Fruit fly (Drosophila melanogaster): ENCODE data around the gene CG34130.

CG34130 gene

dm6 chr3R:26228026-26228635 lies 38.4 kb upstream of the CG34130 start (continued):
- TF ChIP-seq zf30C (GFP tag; optimal IDR thresholded peaks at IDR 0.05) (no peak), Six4 (GFP tag; optimal IDR thresholded peaks at IDR 0.05) (peak; percentile 64), CG18599 (GFP tag; optimal IDR thresholded peaks at IDR 0.05) (peak; percentile 90), Hmr (GFP tag; optimal IDR thresholded peaks at IDR 0.05) (peak; percentile 92), crol (GFP tag; IDR thresholded peaks at IDR 0.05) (0 out of 2 replicates have a peak, but pooled peaks have one; percentile 34), Fer1 (GFP tag; optimal IDR thresholded peaks at IDR 0.05) (peak; percentile 86), CG8944 (GFP tag; optimal IDR thresholded peaks at IDR 0.05) (peak; percentile 86), CG9215 (GFP tag; IDR thresholded peaks at IDR 0.05) (peak; percentile 50; the same call in 1 of the 2 replicates), Ravus (GFP tag; IDR thresholded peaks at IDR 0.05) (no peak; the same call in 1 of the 2 replicates), btn (GFP tag; optimal IDR thresholded peaks at IDR 0.05) (peak; percentile 67), HHEX (GFP tag; optimal IDR thresholded peaks at IDR 0.05) (peak; percentile 88), CG6654 (GFP tag; optimal IDR thresholded peaks at IDR 0.05) (peak; percentile 35), oc (tag; optimal IDR thresholded peaks at IDR 0.05) (peak; percentile 85), p53 (GFP tag; optimal IDR thresholded peaks at IDR 0.05) (peak; percentile 80), sens (GFP tag) (peak; percentile 99), C15 (GFP tag; IDR thresholded peaks at IDR 0.05) (peak; percentile 41; the same call in 1 of the 3 replicates), abd-A (tag; optimal IDR thresholded peaks at IDR 0.05) (no peak), eve (GFP tag; optimal IDR thresholded peaks at IDR 0.05) (peak in 1 of 2 experiments; percentile 83), gem (tag; optimal IDR thresholded peaks at IDR 0.05) (peak; percentile 78), CG17186 (GFP tag; optimal IDR thresholded peaks at IDR 0.05) (peak; percentile 73), tll (GFP tag; optimal IDR thresholded peaks at IDR 0.05) (no peak), CG15601 (tag; optimal IDR thresholded peaks at IDR 0.05) (peak; percentile 94), CG33213 (GFP tag; optimal IDR thresholded peaks at IDR 0.05) (peak; percentile 95), CG33557 (GFP tag; optimal IDR thresholded peaks at IDR 0.05) (peak; percentile 92), grau (tag; optimal IDR thresholded peaks at IDR 0.05) (peak; percentile 48), CG32532 (GFP tag; IDR thresholded peaks at IDR 0.05) (peak; percentile 71; the same call in 1 of the 2 replicates), Doc2 (GFP tag; IDR thresholded peaks at IDR 0.05) (no peak), trem (tag; optimal IDR thresholded peaks at IDR 0.05) (peak; percentile 17), CG12071 (GFP tag; optimal IDR thresholded peaks at IDR 0.05) (peak; percentile 91), Dp (GFP tag; optimal IDR thresholded peaks at IDR 0.05) (no peak), bowl (GFP tag; IDR thresholded peaks at IDR 0.05) (peak; percentile 54; the same call in 1 of the 2 replicates), ara (GFP tag; IDR thresholded peaks at IDR 0.05) (peak; percentile 90), dmrt99B (tag; optimal IDR thresholded peaks at IDR 0.05) (peak; percentile 74), al (GFP tag; IDR thresholded peaks at IDR 0.05) (peak; percentile 59; the same call in 1 of the 2 replicates), CG5180 (GFP tag; optimal IDR thresholded peaks at IDR 0.05) (peak; percentile 84), Bdp1 (GFP tag; optimal IDR thresholded peaks at IDR 0.05) (peak; percentile 85), CG18619 (GFP tag; optimal IDR thresholded peaks at IDR 0.05) (peak; percentile 85), CG4282 (GFP tag; optimal IDR thresholded peaks at IDR 0.05) (peak; percentile 74), CG2712 (tag; optimal IDR thresholded peaks at IDR 0.05) (peak; percentile 70), slp2 (GFP tag; optimal IDR thresholded peaks at IDR 0.05) (peak; percentile 63), Nf-YA (GFP tag; IDR thresholded peaks at IDR 0.05) (peak; percentile 88), fd96Cb (tag; optimal IDR thresholded peaks at IDR 0.05) (peak; percentile 64), row (GFP tag; IDR thresholded peaks at IDR 0.05) (no peak), Camta (GFP tag; optimal IDR thresholded peaks at IDR 0.05) (peak; percentile 89), CG10321 (GFP tag; IDR thresholded peaks at IDR 0.05) (peak; percentile 51; the same call in 1 of the 2 replicates), dimm (GFP tag; IDR thresholded peaks at IDR 0.05) (peak; percentile 68), CG4360 (GFP tag; IDR thresholded peaks at IDR 0.05) (peak; percentile 75), jing (GFP tag; optimal IDR thresholded peaks at IDR 0.05) (peak; percentile 56), CG3281 (GFP tag; optimal IDR thresholded peaks at IDR 0.05) (peak; percentile 82)

All from whole organism, embryonic.